Worm (Caenorhabditis elegans) whole organism, L3 larva: ENCODE measurements around the gene Y39A1A.21.

ENCODE experiments used
- ceh-16 ChIP-seq: sonication (generic microtip); optimal IDR thresholded peaks from 2 replicates; lab custom pipeline; 2017; ENCODE audit warnings: missing biosample characterization, missing genetic modification characterization
- ceh-82 ChIP-seq: fragments of 150-350 bp; optimal IDR thresholded peaks from 2 replicates; lab custom pipeline; 2014; ENCODE audit warnings: missing biosample characterization, missing genetic modification characterization
- elt-3 ChIP-seq, 3 experiments: fragments of 150-350 bp in 1 of 3; sonication (generic microtip) in 2 of 3; optimal IDR thresholded peaks; 2 replicates in 2 of 3; 4 replicates in 1 of 3; lab custom pipeline; 2014 to 2017; ENCODE audit warnings: missing biosample characterization in 3 of 3, missing genetic modification characterization in 3 of 3
- fos-1 ChIP-seq: fragments of 150-350 bp; optimal IDR thresholded peaks from 2 replicates; lab custom pipeline; 2014; ENCODE audit warnings: missing biosample characterization, missing genetic modification characterization
- nhr-76 ChIP-seq: fragments of 150-350 bp; sonication (generic microtip); optimal IDR thresholded peaks from 5 replicates; lab custom pipeline; 2014; ENCODE audit warnings: missing biosample characterization, missing genetic modification characterization
- zag-1 ChIP-seq: fragments of 150-350 bp; optimal IDR thresholded peaks from 2 replicates; lab custom pipeline; 2014; ENCODE audit warnings: missing biosample characterization, missing genetic modification characterization

DNA sequence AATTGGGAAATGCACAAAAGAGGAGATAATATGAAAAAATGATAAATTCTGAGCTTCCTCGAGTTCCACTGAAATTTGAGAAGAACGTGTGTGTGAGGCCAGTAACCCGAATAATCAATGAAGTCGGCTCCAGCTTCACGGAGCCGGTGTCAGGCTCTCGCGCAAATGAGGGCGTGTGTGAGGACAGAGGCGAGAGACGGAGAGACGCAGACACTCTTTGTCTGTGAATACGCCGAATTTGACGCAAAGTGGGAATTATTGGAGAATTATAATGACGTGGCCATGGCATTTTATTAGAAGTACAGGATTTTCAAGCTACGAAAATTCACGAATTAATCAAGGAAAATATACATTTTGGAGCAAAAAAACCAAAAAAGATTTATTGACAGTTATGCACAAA is 33.1 kb upstream of the Y39A1A.21 start:
- TF ChIP-seq fos-1 (tag; lab: Kevin White, UChicago) (no peak), ceh-82 (tag; lab: Kevin White, UChicago) (no peak), zag-1 (tag; lab: Kevin White, UChicago) (no peak), ceh-16 (tag; lab: Kevin White, UChicago) (no peak), elt-3 (tag; optimal IDR thresholded peaks at IDR 0.05; lab: Kevin White, UChicago) (no peak), nhr-76 (tag; lab: Kevin White, UChicago) (no peak)
